Fruit fly (Drosophila melanogaster): ENCODE data around the gene CG12268.

Gene CG12268

DNA sequence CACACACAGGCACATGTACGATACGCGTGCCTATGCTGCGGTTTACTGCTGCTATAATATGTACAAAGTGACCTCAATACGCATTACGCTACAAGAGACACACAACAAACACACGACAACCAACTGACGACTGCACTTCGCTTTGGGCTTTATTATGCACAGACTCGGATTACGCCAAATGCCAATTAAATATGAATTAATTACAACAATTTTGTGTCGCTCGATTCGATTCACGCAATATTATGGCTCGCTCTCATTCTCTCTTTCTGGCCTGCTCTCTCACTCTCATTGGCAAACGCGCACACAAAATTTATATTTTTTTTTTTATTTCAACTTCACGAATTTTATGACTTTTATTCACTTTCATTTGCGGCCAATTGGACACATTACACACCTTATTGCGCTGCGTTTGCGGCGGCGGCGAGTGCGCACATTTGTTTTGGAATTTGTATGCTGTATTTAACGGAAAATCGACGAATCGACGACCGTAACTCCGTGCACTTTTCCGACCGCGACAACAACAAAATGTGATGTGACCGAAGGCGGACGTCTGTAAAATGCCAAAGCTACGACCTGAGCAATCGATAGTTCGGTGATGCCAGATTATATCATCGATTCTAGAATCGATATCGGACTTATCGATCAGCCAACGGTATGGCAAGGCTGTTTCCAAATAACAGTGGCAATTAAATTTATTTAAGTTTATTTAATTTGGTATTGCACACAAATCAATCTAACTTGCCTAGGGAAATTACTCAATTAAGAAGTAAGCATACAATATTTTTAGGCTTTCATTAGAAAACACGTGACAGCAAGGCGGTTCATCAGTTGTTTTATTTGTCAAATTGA is 25.5 kb downstream of the CG12268 start, which contains the start of the genes sba and CG31141 (continued):
- TF ChIP-seq CG3995 (GFP tag; optimal IDR thresholded peaks at IDR 0.05) (peak; percentile 17), Fer3 (tag; optimal IDR thresholded peaks at IDR 0.05) (no peak), CG13287 (GFP tag; IDR thresholded peaks at IDR 0.05; ENCODE audit: partially characterized antibody) (peak; percentile 87), gfzf (GFP tag; optimal IDR thresholded peaks at IDR 0.05) (peak; percentile 88), cas (GFP tag; IDR thresholded peaks at IDR 0.05) (no peak), nerfin-1 (tag; optimal IDR thresholded peaks at IDR 0.05) (peak; percentile 90), stwl (tag; optimal IDR thresholded peaks at IDR 0.05) (peak; percentile 85), sd (tag; optimal IDR thresholded peaks at IDR 0.05) (peak; percentile 52), Abd-B (GFP tag; optimal IDR thresholded peaks at IDR 0.05) (peak; percentile 26), Fer2 (tag; optimal IDR thresholded peaks at IDR 0.05) (no peak), CG7786 (GFP tag; optimal IDR thresholded peaks at IDR 0.05) (no peak), tll (GFP tag; optimal IDR thresholded peaks at IDR 0.05) (peak in 1 of 2 experiments; percentile 20), dan (GFP tag; IDR thresholded peaks at IDR 0.05) (no peak), Max (GFP tag; optimal IDR thresholded peaks at IDR 0.05) (no peak), H15 (GFP tag; IDR thresholded peaks at IDR 0.05) (no peak), CG42726 (GFP tag; IDR thresholded peaks at IDR 0.05; ENCODE audit: partially characterized antibody) (peak; percentile 85), CG13424 (tag; optimal IDR thresholded peaks at IDR 0.05) (no peak), CG12155 (GFP tag; optimal IDR thresholded peaks at IDR 0.05) (no peak), CG15514 (GFP tag; optimal IDR thresholded peaks at IDR 0.05) (peak; percentile 71), jigr1 (GFP tag; IDR thresholded peaks at IDR 0.05) (no peak), CG2129 (GFP tag; IDR thresholded peaks at IDR 0.05; ENCODE audit: partially characterized antibody) (peak; percentile 55; the same call in 1 of the 2 replicates), CG9437 (GFP tag; optimal IDR thresholded peaks at IDR 0.05) (peak; percentile 13), CG4404 (GFP tag; IDR thresholded peaks at IDR 0.05) (no peak), CG34224 (GFP tag; IDR thresholded peaks at IDR 0.05; ENCODE audit: partially characterized antibody) (peak; percentile 87), run (tag; optimal IDR thresholded peaks at IDR 0.05) (no peak), bsh (GFP tag; optimal IDR thresholded peaks at IDR 0.05) (peak in 1 of 2 experiments; percentile 3), Doc3 (GFP tag; IDR thresholded peaks at IDR 0.05; ENCODE audit: partially characterized antibody) (peak; percentile 67), CG12391 (tag; optimal IDR thresholded peaks at IDR 0.05) (peak; percentile 29), CG32772 (GFP tag; IDR thresholded peaks at IDR 0.05) (peak; percentile 44), pb (GFP tag; optimal IDR thresholded peaks at IDR 0.05) (no peak), NFAT (GFP tag; IDR thresholded peaks at IDR 0.05) (0 out of 2 replicates have a peak, but pooled peaks have one; percentile 20), trh (GFP tag; optimal IDR thresholded peaks at IDR 0.05) (no peak), zfh2 (GFP tag; optimal IDR thresholded peaks at IDR 0.05) (no peak), zen (tag; optimal IDR thresholded peaks at IDR 0.05) (peak; percentile 56), CG18262 (tag; optimal IDR thresholded peaks at IDR 0.05) (peak; percentile 6), corto (GFP tag; optimal IDR thresholded peaks at IDR 0.05) (no peak), CG14710 (tag; optimal IDR thresholded peaks at IDR 0.05) (peak; percentile 35), CG11398 (GFP tag; optimal IDR thresholded peaks at IDR 0.05) (no peak), CG15073 (GFP tag; optimal IDR thresholded peaks at IDR 0.05) (no peak), gsb-n (tag; optimal IDR thresholded peaks at IDR 0.05) (peak; percentile 45), da (GFP tag; optimal IDR thresholded peaks at IDR 0.05) (no peak), ham (GFP tag; IDR thresholded peaks at IDR 0.05) (no peak), slbo (GFP tag; IDR thresholded peaks at IDR 0.05) (no peak), schlank (tag; optimal IDR thresholded peaks at IDR 0.05) (peak; percentile 2), CG17385 (GFP tag; optimal IDR thresholded peaks at IDR 0.05) (peak; percentile 32), otp (GFP tag; IDR thresholded peaks at IDR 0.05) (no peak), CG31365 (tag; optimal IDR thresholded peaks at IDR 0.05) (no peak), ttk (GFP tag; IDR thresholded peaks at IDR 0.05) (no peak)

Data from whole organism, embryonic.